Fruit fly (Drosophila melanogaster): ENCODE measurements around the gene PGRP-LB.

Gene PGRP-LB

dm6 chr3R:11458022-11458850 lies 2.1 kb downstream of the PGRP-LB start (continued):
- TF ChIP-seq MESR4 (GFP tag; optimal IDR thresholded peaks at IDR 0.05) (no peak), gfzf (GFP tag; optimal IDR thresholded peaks at IDR 0.05) (no peak), Hsf (GFP tag; optimal IDR thresholded peaks at IDR 0.05) (peak; percentile 44), CG10431 (GFP tag; optimal IDR thresholded peaks at IDR 0.05) (no peak), org-1 (GFP tag; optimal IDR thresholded peaks at IDR 0.05) (peak; percentile 29), zfh1 (GFP tag; IDR thresholded peaks at IDR 0.05) (peak; percentile 64; the same call in 1 of the 3 replicates), Optix (GFP tag; IDR thresholded peaks at IDR 0.05) (peak; percentile 68; the same call in 2 of the 3 replicates), hb (GFP tag; IDR thresholded peaks at IDR 0.05; ENCODE audit: partially characterized antibody) (no peak), gce (GFP tag; IDR thresholded peaks at IDR 0.05) (no peak; the same call in 2 of the 3 replicates), tio (GFP tag; optimal IDR thresholded peaks at IDR 0.05) (peak; percentile 25), CG11456 (GFP tag; IDR thresholded peaks at IDR 0.05) (peak; percentile 89), stc (GFP tag; IDR thresholded peaks at IDR 0.05) (peak; percentile 54; the same call in 1 of the 2 replicates), yki (optimal IDR thresholded peaks at IDR 0.05) (no peak), cad (GFP tag; optimal IDR thresholded peaks at IDR 0.05) (no peak), btn (GFP tag; optimal IDR thresholded peaks at IDR 0.05) (no peak), CG6272 (GFP tag; IDR thresholded peaks at IDR 0.05) (peak; percentile 63), row (GFP tag; IDR thresholded peaks at IDR 0.05) (peak; percentile 90), GATAe (GFP tag; conservative IDR thresholded peaks at IDR 0.05) (peak; percentile 90), CG8281 (tag; optimal IDR thresholded peaks at IDR 0.05) (peak; percentile 22), gro (GFP tag; optimal IDR thresholded peaks at IDR 0.05) (peak; percentile 71), schlank (tag; optimal IDR thresholded peaks at IDR 0.05) (peak; percentile 43), danr (GFP tag; IDR thresholded peaks at IDR 0.05) (peak; percentile 58; the same call in 1 of the 2 replicates), BtbVII (GFP tag; optimal IDR thresholded peaks at IDR 0.05) (peak; percentile 59), Scr (GFP tag; IDR thresholded peaks at IDR 0.05; ENCODE audit: partially characterized antibody) (no peak), CG15601 (tag; optimal IDR thresholded peaks at IDR 0.05) (no peak), dan (GFP tag; IDR thresholded peaks at IDR 0.05) (no peak), ash1 (GFP tag; optimal IDR thresholded peaks at IDR 0.05) (no peak), dpn (GFP tag; optimal IDR thresholded peaks at IDR 0.05) (peak; percentile 55 to 63), Ets97D (GFP tag; optimal IDR thresholded peaks at IDR 0.05) (no peak), peb (GFP tag; IDR thresholded peaks at IDR 0.05) (peak; percentile 31; the same call in 1 of the 2 replicates), CG6654 (GFP tag; optimal IDR thresholded peaks at IDR 0.05) (no peak), CG34422 (GFP tag; IDR thresholded peaks at IDR 0.05) (peak; percentile 76), CG30020 (tag; optimal IDR thresholded peaks at IDR 0.05) (no peak), Mes4 (GFP tag; optimal IDR thresholded peaks at IDR 0.05) (peak; percentile 26), gsb (GFP tag; IDR thresholded peaks at IDR 0.05) (peak; percentile 83), Tbp (GFP tag; optimal IDR thresholded peaks at IDR 0.05) (no peak), Nf-YA (GFP tag; IDR thresholded peaks at IDR 0.05) (peak; percentile 70; the same call in 1 of the 2 replicates), CG4360 (GFP tag; IDR thresholded peaks at IDR 0.05) (no peak), CG12744 (GFP tag; optimal IDR thresholded peaks at IDR 0.05) (no peak), CG10959 (GFP tag; IDR thresholded peaks at IDR 0.05) (peak; percentile 47; the same call in 1 of the 2 replicates), CG15073 (GFP tag; optimal IDR thresholded peaks at IDR 0.05) (no peak), Hey (tag; optimal IDR thresholded peaks at IDR 0.05) (no peak), Sin3A (optimal IDR thresholded peaks at IDR 0.05) (no peak), ham (GFP tag; IDR thresholded peaks at IDR 0.05) (peak; percentile 69; the same call in 1 of the 2 replicates), Doc3 (GFP tag; IDR thresholded peaks at IDR 0.05; ENCODE audit: partially characterized antibody) (no peak), Mad (GFP tag; optimal IDR thresholded peaks at IDR 0.05) (peak; percentile 40), Gug (GFP tag; IDR thresholded peaks at IDR 0.05) (peak; percentile 79), prd (optimal IDR thresholded peaks at IDR 0.05) (no peak), prd (GFP tag; IDR thresholded peaks at IDR 0.05) (peak; percentile 86), Hand (GFP tag; optimal IDR thresholded peaks at IDR 0.05) (no peak), CG3838 (GFP tag; optimal IDR thresholded peaks at IDR 0.05) (no peak)
